Fruit fly (Drosophila melanogaster): ENCODE measurements around the gene CG5245.

Gene CG5245

DNA sequence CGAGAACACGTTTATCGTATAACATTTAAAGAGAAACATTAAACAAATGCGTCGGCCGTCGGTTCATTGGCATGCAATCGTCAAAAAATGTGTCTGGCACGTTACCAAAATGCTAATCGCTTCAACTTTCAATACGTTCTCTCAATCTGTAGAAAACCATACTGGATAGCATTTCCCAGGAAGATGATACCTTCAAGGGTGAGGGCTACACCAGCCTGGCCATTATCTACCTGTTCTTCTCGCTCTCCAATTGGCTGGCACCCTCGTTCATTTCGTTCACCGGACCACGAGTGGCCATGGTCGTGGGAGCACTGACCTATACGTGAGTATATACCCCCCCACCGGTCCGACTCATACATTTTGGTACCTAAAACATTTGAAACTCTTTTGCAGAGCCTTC lies 25.1 kb downstream of the CG5245 start (continued):
- TF ChIP-seq chinmo (GFP tag; IDR thresholded peaks at IDR 0.05; ENCODE audit: partially characterized antibody) (0 out of 4 replicates have a peak, but pooled peaks have one; percentile 65), bigmax (GFP tag; optimal IDR thresholded peaks at IDR 0.05) (no peak), ind (GFP tag; optimal IDR thresholded peaks at IDR 0.05) (no peak), CG15514 (GFP tag; optimal IDR thresholded peaks at IDR 0.05) (no peak)

DNA sequence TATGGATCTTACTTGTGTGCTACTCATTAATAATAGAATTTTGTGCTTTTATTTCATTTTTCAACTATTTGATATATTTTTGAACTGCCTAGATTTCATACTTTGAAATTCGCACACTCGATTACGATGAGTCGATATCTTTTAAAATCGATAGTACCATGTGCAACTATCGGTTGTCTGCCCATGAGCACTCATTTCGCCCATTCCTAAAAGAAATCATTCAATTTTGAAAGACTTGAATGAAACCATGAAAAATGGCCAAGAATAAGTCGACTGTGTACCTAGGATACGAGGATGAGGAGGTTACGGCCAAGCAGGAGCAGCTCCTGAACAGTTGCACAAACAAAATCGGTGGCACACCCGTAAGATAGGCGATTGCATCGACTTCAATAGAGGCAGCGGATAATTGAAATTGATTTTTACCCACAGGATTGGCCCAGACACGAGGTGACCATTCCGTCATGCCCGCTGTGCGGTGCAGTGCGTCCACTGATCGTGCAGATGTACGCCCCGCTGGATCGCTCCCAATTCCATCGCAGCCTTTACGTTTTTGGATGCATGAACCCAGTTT lies 27.1 kb downstream of the CG5245 start, which contains the start of gene trus:
trus (plus strand) TSS at position 204 of the 571 bp plus-strand sequence.
- TF ChIP-seq sim (GFP tag; IDR thresholded peaks at IDR 0.05) (no peak), CG31388 (GFP tag; optimal IDR thresholded peaks at IDR 0.05) (no peak), TFAM (GFP tag; optimal IDR thresholded peaks at IDR 0.05) (no peak), btn (GFP tag; optimal IDR thresholded peaks at IDR 0.05) (no peak), Lim3 (GFP tag; IDR thresholded peaks at IDR 0.05) (no peak), Ets97D (GFP tag; optimal IDR thresholded peaks at IDR 0.05) (peak; percentile 4), vnd (GFP tag; IDR thresholded peaks at IDR 0.05; ENCODE audit: partially characterized antibody) (peak; percentile 76), gfzf (GFP tag; optimal IDR thresholded peaks at IDR 0.05) (peak; percentile 24), Fer1 (GFP tag; optimal IDR thresholded peaks at IDR 0.05) (peak; percentile 13), Dll (GFP tag; IDR thresholded peaks at IDR 0.05; ENCODE audit: partially characterized antibody) (peak; percentile 92), cato (GFP tag; optimal IDR thresholded peaks at IDR 0.05; ENCODE audit: borderline replicate concordance) (no peak), CG10366 (GFP tag; IDR thresholded peaks at IDR 0.05) (no peak), CG17361 (GFP tag; IDR thresholded peaks at IDR 0.05) (no peak), CG4424 (GFP tag; optimal IDR thresholded peaks at IDR 0.05) (no peak), tx (GFP tag; optimal IDR thresholded peaks at IDR 0.05) (no peak), Side (GFP tag; optimal IDR thresholded peaks at IDR 0.05) (no peak), CG7556 (GFP tag; optimal IDR thresholded peaks at IDR 0.05) (no peak), maf-S (GFP tag; optimal IDR thresholded peaks at IDR 0.05) (no peak), sqz (GFP tag; optimal IDR thresholded peaks at IDR 0.05) (no peak), phol (tag; optimal IDR thresholded peaks at IDR 0.05) (no peak), Dp (GFP tag; optimal IDR thresholded peaks at IDR 0.05) (peak; percentile 87), fd102C (GFP tag; optimal IDR thresholded peaks at IDR 0.05) (no peak), ap (GFP tag; IDR thresholded peaks at IDR 0.05) (no peak), Dip2 (GFP tag; IDR thresholded peaks at IDR 0.05) (no peak), D19A (tag; optimal IDR thresholded peaks at IDR 0.05) (peak; percentile 54), Hmr (GFP tag; optimal IDR thresholded peaks at IDR 0.05) (no peak), crp (GFP tag; optimal IDR thresholded peaks at IDR 0.05) (peak in 1 of 2 experiments; percentile 42), cg (GFP tag; optimal IDR thresholded peaks at IDR 0.05) (no peak), Bgb (GFP tag; IDR thresholded peaks at IDR 0.05; ENCODE audit: partially characterized antibody) (peak; percentile 89), CG4404 (GFP tag; IDR thresholded peaks at IDR 0.05) (no peak), Optix (GFP tag; IDR thresholded peaks at IDR 0.05) (no peak), slbo (GFP tag; IDR thresholded peaks at IDR 0.05) (no peak), Gsc (GFP tag; IDR thresholded peaks at IDR 0.05) (no peak), MBD-R2 (GFP tag; IDR thresholded peaks at IDR 0.05) (peak; percentile 75), CG17328 (GFP tag; IDR thresholded peaks at IDR 0.05) (no peak), Dref (GFP tag; IDR thresholded peaks at IDR 0.05) (peak; percentile 93), psq (GFP tag; optimal IDR thresholded peaks at IDR 0.05) (no peak), CG1602 (GFP tag; optimal IDR thresholded peaks at IDR 0.05) (no peak), esg (GFP tag; conservative IDR thresholded peaks at IDR 0.05) (no peak), CG16813 (GFP tag; IDR thresholded peaks at IDR 0.05; ENCODE audit: partially characterized antibody) (peak; percentile 73), CG13775 (GFP tag; optimal IDR thresholded peaks at IDR 0.05) (no peak), CG7963 (GFP tag; IDR thresholded peaks at IDR 0.05; ENCODE audit: partially characterized antibody) (peak; percentile 62; the same call in 2 of the 3 replicates), Aef1 (GFP tag; IDR thresholded peaks at IDR 0.05) (no peak), HLH4C (GFP tag; IDR thresholded peaks at IDR 0.05; ENCODE audit: partially characterized antibody) (peak; percentile 87), CG18599 (GFP tag; optimal IDR thresholded peaks at IDR 0.05) (no peak)

All from whole organism, embryonic.